Worm (Caenorhabditis elegans): ENCODE results near the gene atat-2.

Gene atat-2

DNA sequence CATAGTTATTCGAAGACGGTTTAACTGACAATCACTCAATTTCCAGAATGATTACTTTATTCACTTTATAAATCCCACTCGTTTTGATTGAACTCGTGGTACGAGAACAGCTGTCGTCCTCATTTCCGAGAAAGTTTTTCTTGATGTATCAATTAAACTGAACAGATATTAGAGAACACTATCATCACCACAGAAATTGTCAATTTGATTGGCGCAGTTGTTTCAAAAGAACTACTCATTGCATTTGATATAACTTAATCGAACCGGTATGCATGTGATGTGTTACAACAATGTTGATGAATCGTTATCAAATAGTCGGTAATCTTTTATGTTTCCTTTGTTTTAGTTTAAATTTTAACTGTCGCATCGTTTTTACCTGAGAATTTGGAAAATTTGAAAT is 11.9 kb upstream of the atat-2 start (continued):
- TF ChIP-seq hmg-1.1 (GFP tag; IDR thresholded peaks at IDR 0.05) (no peak), mes-2 (tag; optimal IDR thresholded peaks at IDR 0.05; ENCODE audit: poor library complexity, severe bottlenecking) (no peak), lin-1 (GFP tag; IDR thresholded peaks at IDR 0.05) (no peak), unc-39 (tag; optimal IDR thresholded peaks at IDR 0.05) (no peak), lsy-2 (tag; optimal IDR thresholded peaks at IDR 0.05) (peak in 1 of 2 experiments; percentile 50), duxl-1 (tag; optimal IDR thresholded peaks at IDR 0.05; ENCODE audit: poor library complexity) (no peak), saeg-2 (GFP tag; IDR thresholded peaks at IDR 0.05) (no peak), hlh-30 (tag; optimal IDR thresholded peaks at IDR 0.05; ENCODE audit: insufficient read depth) (peak; percentile 61), daf-12 (tag; optimal IDR thresholded peaks at IDR 0.05) (no peak), hlh-11 (tag; optimal IDR thresholded peaks at IDR 0.05) (peak; percentile 67), Y105C5A.15 (GFP tag; IDR thresholded peaks at IDR 0.05) (no peak), gei-8 (GFP tag; optimal IDR thresholded peaks at IDR 0.05) (no peak), lin-13 (GFP tag; optimal IDR thresholded peaks at IDR 0.05) (no peak), lir-3 (tag; optimal IDR thresholded peaks at IDR 0.05) (no peak), unc-62 (GFP tag; optimal IDR thresholded peaks at IDR 0.05 in 1 of 2) (peak in 1 of 2 experiments; percentile 97), unc-62 (tag; optimal IDR thresholded peaks at IDR 0.05) (no peak), daf-19 (GFP tag; conservative IDR thresholded peaks at IDR 0.05) (no peak), aha-1 (tag) (peak; percentile 60), F26F4.8 (GFP tag; conservative IDR thresholded peaks at IDR 0.05) (no peak), snpc-1.2 (GFP tag; IDR thresholded peaks at IDR 0.05) (no peak), nhr-77 (tag; optimal IDR thresholded peaks at IDR 0.05) (no peak), spr-1 (tag; optimal IDR thresholded peaks at IDR 0.05) (no peak), D1046.2 (GFP tag; IDR thresholded peaks at IDR 0.05) (no peak), nhr-76 (tag; optimal IDR thresholded peaks at IDR 0.05) (no peak), ZK546.5 (tag; optimal IDR thresholded peaks at IDR 0.05) (no peak), php-3 (GFP tag; IDR thresholded peaks at IDR 0.05) (no peak)

DNA sequence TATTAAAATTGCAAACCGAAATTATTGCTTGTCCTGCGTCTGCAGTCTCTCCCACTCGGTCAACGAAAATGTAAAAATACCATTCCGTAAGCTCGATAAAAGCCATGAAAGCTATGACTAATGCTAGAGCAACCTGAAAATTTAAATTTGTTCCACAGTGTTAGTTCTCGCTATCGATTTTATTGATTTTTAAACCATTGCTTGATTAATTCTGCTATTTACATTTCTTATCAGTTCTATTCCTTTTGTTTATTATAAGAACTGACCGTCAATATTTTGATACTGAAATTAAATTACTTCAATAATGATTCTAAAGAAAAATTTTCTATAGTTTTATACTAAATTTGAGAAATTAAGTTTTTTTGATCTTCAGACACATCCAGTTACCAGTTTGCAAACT is 9.8 kb upstream of the atat-2 start:
- TF ChIP-seq mep-1 (tag; optimal IDR thresholded peaks at IDR 0.05) = no peak
- peak in 1 of 2 experiments; percentile 15 for TF ChIP-seq unc-62 (GFP tag; optimal IDR thresholded peaks at IDR 0.05 in 1 of 2)
- no peak for TF ChIP-seq unc-62 (tag; optimal IDR thresholded peaks at IDR 0.05)
- no peak for TF ChIP-seq daf-16 (GFP tag; optimal IDR thresholded peaks at IDR 0.05)
- TF ChIP-seq daf-16 (tag; optimal IDR thresholded peaks at IDR 0.05) = peak; percentile 81
- no peak for TF ChIP-seq F10B5.3 (tag; optimal IDR thresholded peaks at IDR 0.05)
- TF ChIP-seq ceh-28 (tag; optimal IDR thresholded peaks at IDR 0.05) = peak; percentile 56
- no peak for TF ChIP-seq nhr-76 (tag; optimal IDR thresholded peaks at IDR 0.05)

DNA sequence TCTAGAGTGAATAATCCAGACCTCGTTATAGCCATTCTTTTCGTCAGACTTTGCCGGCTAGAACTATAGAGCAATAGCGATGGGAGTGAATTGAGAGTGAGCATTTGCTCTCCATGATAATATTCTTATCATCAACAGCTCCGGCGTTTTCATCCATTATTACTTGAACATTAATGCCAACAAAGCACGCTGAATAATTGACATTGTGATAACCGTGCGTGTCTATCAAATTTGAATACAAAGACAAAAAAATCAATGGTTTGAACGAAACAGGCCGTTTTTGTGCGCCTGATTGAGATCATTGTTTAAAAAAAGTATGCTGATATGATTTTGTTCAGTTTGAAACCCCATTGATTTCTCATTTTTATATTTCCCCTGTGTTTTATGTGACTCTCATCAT is 9.3 kb upstream of the atat-2 start, which contains the start of gene dct-11:
Gene dct-11 (minus strand): TSS at position 136 of the 400 bp plus-strand sequence.
- TF ChIP-seq mdt-29 (GFP tag; IDR thresholded peaks at IDR 0.05) (no peak), nhr-77 (tag; optimal IDR thresholded peaks at IDR 0.05) (no peak), hif-1 (tag; optimal IDR thresholded peaks at IDR 0.05) (peak in 1 of 2 experiments; percentile 5), nhr-42 (GFP tag; IDR thresholded peaks at IDR 0.05) (no peak), dmd-6 (GFP tag; IDR thresholded peaks at IDR 0.05) (peak; percentile 88), nhr-48 (tag; optimal IDR thresholded peaks at IDR 0.05) (peak; percentile 10), aha-1 (tag) (peak; percentile 81), hlh-11 (tag; optimal IDR thresholded peaks at IDR 0.05) (peak; percentile 72), php-3 (GFP tag; IDR thresholded peaks at IDR 0.05) (peak; percentile 78), daf-16 (GFP tag; optimal IDR thresholded peaks at IDR 0.05) (peak in 1 of 2 experiments; percentile 40), daf-16 (tag; optimal IDR thresholded peaks at IDR 0.05) (peak; percentile 72), lin-1 (GFP tag; IDR thresholded peaks at IDR 0.05) (0 out of 2 replicates have a peak, but pooled peaks have one; percentile 19), mep-1 (tag; optimal IDR thresholded peaks at IDR 0.05) (peak; percentile 8), nhr-28 (tag; optimal IDR thresholded peaks at IDR 0.05) (peak; percentile 65), attf-4 (tag; optimal IDR thresholded peaks at IDR 0.05) (no peak), dve-1 (tag; optimal IDR thresholded peaks at IDR 0.05; ENCODE audit: insufficient read depth) (peak; percentile 59), tra-1 (GFP tag; IDR thresholded peaks at IDR 0.05) (peak; percentile 68; the same call in 1 of the 2 replicates), mes-2 (tag; optimal IDR thresholded peaks at IDR 0.05; ENCODE audit: poor library complexity, severe bottlenecking) (peak; percentile 32), hlh-30 (tag; optimal IDR thresholded peaks at IDR 0.05; ENCODE audit: insufficient read depth) (peak; percentile 60), pqm-1 (tag; optimal IDR thresholded peaks at IDR 0.05) (peak; percentile 86)
